Worm (Caenorhabditis elegans): Measurements from ENCODE around the gene nlp-60.

- TF ChIP-seq nhr-71 (tag; optimal IDR thresholded peaks at IDR 0.05): no peak
- no peak for TF ChIP-seq ztf-11 (tag; optimal IDR thresholded peaks at IDR 0.05)
- TF ChIP-seq nhr-237 (tag; optimal IDR thresholded peaks at IDR 0.05): no peak
- TF ChIP-seq mef-2 (tag; optimal IDR thresholded peaks at IDR 0.05): no peak
- TF ChIP-seq unc-62 (GFP tag; optimal IDR thresholded peaks at IDR 0.05): no peak
- TF ChIP-seq efl-3 (GFP tag; optimal IDR thresholded peaks at IDR 0.05): no peak
- no peak for TF ChIP-seq lin-13 (GFP tag; optimal IDR thresholded peaks at IDR 0.05)
- TF ChIP-seq ceh-88 (GFP tag; IDR thresholded peaks at IDR 0.05): no peak
- no peak for TF ChIP-seq pax-3 (tag; optimal IDR thresholded peaks at IDR 0.05)
- TF ChIP-seq dpl-1 (GFP tag; optimal IDR thresholded peaks at IDR 0.05): no peak
- no peak for TF ChIP-seq rnt-1 (tag; optimal IDR thresholded peaks at IDR 0.05)
Measured at ce11 chrIV:8638761-8639160, 40.4 kb downstream of the nlp-60 start, which contains the start of gene F42A9.9.
